Worm (Caenorhabditis elegans) whole organism, L4 larva: ENCODE data around the gene tsp-21.

ENCODE experiments used
- ceh-28 ChIP-seq: fragments of 150-350 bp; optimal IDR thresholded peaks from 2 replicates; lab custom pipeline; 2014; ENCODE audit warnings: missing biosample characterization, missing genetic modification reagents, missing genetic modification characterization
- spr-1 ChIP-seq: sonication (generic microtip); optimal IDR thresholded peaks from 2 replicates; lab custom pipeline; 2016; ENCODE audit warnings: mild to moderate bottlenecking, missing genetic modification characterization, missing compliant biosample characterization
- unc-62 ChIP-seq, 3 experiments: fragments of 150-350 bp in 1 of 3; sonication (generic microtip); optimal IDR thresholded peaks in 2 of 3; peaks in 1 of 3; 1 replicate in 1 of 3; 2 replicates in 2 of 3; lab custom pipeline; 2014 to 2017; ENCODE audit warnings: missing biosample characterization in 3 of 3, missing genetic modification characterization in 3 of 3, missing genetic modification reagents in 3 of 3, missing genotype in 1 of 3

- no peak for TF ChIP-seq spr-1 (tag; lab: Kevin White, UChicago)
- no peak for TF ChIP-seq ceh-28 (tag; lab: Kevin White, UChicago)
- TF ChIP-seq unc-62 (GFP tag; optimal IDR thresholded peaks at IDR 0.05 in 1 of 2; lab: Kevin White, UChicago), result no peak
- no peak for TF ChIP-seq unc-62 (tag; optimal IDR thresholded peaks at IDR 0.05; lab: Kevin White, UChicago)
These were observed 5.9 kb downstream of the tsp-21 start for ce11 chrX:9938091-9938490.
